Fruit fly (Drosophila melanogaster): ENCODE data around the gene CG7720.

CG7720 gene

dm6 chr3R:18804278-18804903 is 9.4 kb upstream of the CG7720 start (continued):
- TF ChIP-seq CG1603 (tag; optimal IDR thresholded peaks at IDR 0.05) (no peak), Max (GFP tag; optimal IDR thresholded peaks at IDR 0.05) (no peak), Dek (tag; optimal IDR thresholded peaks at IDR 0.05) (no peak), repo (GFP tag; optimal IDR thresholded peaks at IDR 0.05) (no peak), Gug (GFP tag; IDR thresholded peaks at IDR 0.05) (no peak), mirr (GFP tag; optimal IDR thresholded peaks at IDR 0.05) (no peak), ro (GFP tag; IDR thresholded peaks at IDR 0.05) (no peak), CG5953 (GFP tag; IDR thresholded peaks at IDR 0.05) (no peak), CG10274 (GFP tag; optimal IDR thresholded peaks at IDR 0.05) (no peak), dpn (GFP tag; optimal IDR thresholded peaks at IDR 0.05) (no peak), gfzf (GFP tag; optimal IDR thresholded peaks at IDR 0.05) (no peak), sr (GFP tag; IDR thresholded peaks at IDR 0.05) (no peak), peb (GFP tag; IDR thresholded peaks at IDR 0.05) (peak; percentile 32; the same call in 1 of the 2 replicates), nerfin-1 (tag; optimal IDR thresholded peaks at IDR 0.05) (no peak), C15 (GFP tag; IDR thresholded peaks at IDR 0.05) (no peak), CG42726 (GFP tag; IDR thresholded peaks at IDR 0.05; ENCODE audit: partially characterized antibody) (no peak), CG9727 (GFP tag; optimal IDR thresholded peaks at IDR 0.05) (no peak), fru (optimal IDR thresholded peaks at IDR 0.05) (no peak), CG15479 (GFP tag; optimal IDR thresholded peaks at IDR 0.05) (no peak), Hr3 (GFP tag; optimal IDR thresholded peaks at IDR 0.05) (no peak), Myb (GFP tag; optimal IDR thresholded peaks at IDR 0.05) (no peak), D (optimal IDR thresholded peaks at IDR 0.05) (no peak), D (GFP tag; optimal IDR thresholded peaks at IDR 0.05) (peak; percentile 48), NC2α (GFP tag; optimal IDR thresholded peaks at IDR 0.05) (no peak), CG7357 (GFP tag; IDR thresholded peaks at IDR 0.05) (no peak; the same call in 2 of the 3 replicates), Nf-YB (GFP tag; optimal IDR thresholded peaks at IDR 0.05) (no peak), Fer2 (tag; optimal IDR thresholded peaks at IDR 0.05) (no peak), HLHmδ (GFP tag; optimal IDR thresholded peaks at IDR 0.05) (no peak), Meics (GFP tag; optimal IDR thresholded peaks at IDR 0.05) (no peak), Atf-2 (GFP tag; optimal IDR thresholded peaks at IDR 0.05) (no peak), CG17829 (tag; optimal IDR thresholded peaks at IDR 0.05) (no peak), CG1792 (GFP tag; optimal IDR thresholded peaks at IDR 0.05) (no peak), Lim3 (GFP tag; IDR thresholded peaks at IDR 0.05) (no peak), gem (tag; optimal IDR thresholded peaks at IDR 0.05) (peak; percentile 57), CG10979 (tag; optimal IDR thresholded peaks at IDR 0.05) (no peak), emc (GFP tag; optimal IDR thresholded peaks at IDR 0.05) (no peak), B-H2 (GFP tag; optimal IDR thresholded peaks at IDR 0.05) (no peak), HmgZ (tag; optimal IDR thresholded peaks at IDR 0.05) (no peak), Stat92E (GFP tag; optimal IDR thresholded peaks at IDR 0.05) (no peak), CG31388 (GFP tag; optimal IDR thresholded peaks at IDR 0.05) (no peak), lilli (GFP tag; optimal IDR thresholded peaks at IDR 0.05) (no peak), fd3F (GFP tag; optimal IDR thresholded peaks at IDR 0.05) (no peak), CG10543 (GFP tag; optimal IDR thresholded peaks at IDR 0.05) (no peak), CG12236 (GFP tag; optimal IDR thresholded peaks at IDR 0.05) (no peak), NfI (GFP tag; optimal IDR thresholded peaks at IDR 0.05) (no peak), CG6791 (GFP tag; IDR thresholded peaks at IDR 0.05; ENCODE audit: partially characterized antibody) (no peak), CG3065 (GFP tag; optimal IDR thresholded peaks at IDR 0.05) (no peak), amos (GFP tag; IDR thresholded peaks at IDR 0.05; ENCODE audit: partially characterized antibody) (no peak), CG12299 (tag; optimal IDR thresholded peaks at IDR 0.05) (no peak), vvl (GFP tag; IDR thresholded peaks at IDR 0.05) (0 out of 2 replicates have a peak, but pooled peaks have one; percentile 10), Doc2 (GFP tag; IDR thresholded peaks at IDR 0.05) (no peak)

All from whole organism, embryonic.